Worm (Caenorhabditis elegans) whole organism, late embryonic: ENCODE measurements around the gene lmd-4.

Source experiments
- ceh-30 ChIP-seq: fragments of 150-350 bp; optimal IDR thresholded peaks from 2 replicates; lab custom pipeline; 2014; ENCODE audit warnings: missing biosample characterization, missing genetic modification characterization
- ceh-48 ChIP-seq: sonication (generic microtip); optimal IDR thresholded peaks from 2 replicates; lab custom pipeline; 2016; ENCODE audit warnings: missing genetic modification characterization, inconsistent platforms, missing compliant biosample characterization
- npax-4 ChIP-seq: sonication (generic microtip); optimal IDR thresholded peaks from 2 replicates; lab custom pipeline; 2016; ENCODE audit warnings: missing genetic modification characterization, missing compliant biosample characterization
- pax-1 ChIP-seq: fragments of 150-350 bp; optimal IDR thresholded peaks from 2 replicates; lab custom pipeline; 2014; ENCODE audit warnings: missing biosample characterization, missing genetic modification characterization
- pqm-1 ChIP-seq: sonication (generic microtip); optimal IDR thresholded peaks from 2 replicates; lab custom pipeline; 2016; ENCODE audit warnings: missing genetic modification characterization, missing compliant biosample characterization
- ref-2 ChIP-seq: sonication (generic microtip); optimal IDR thresholded peaks from 2 replicates; lab custom pipeline; 2016; ENCODE audit warnings: missing genetic modification characterization, missing compliant biosample characterization
- unc-55 ChIP-seq: sonication (generic microtip); optimal IDR thresholded peaks from 2 replicates; lab custom pipeline; 2017; ENCODE audit warnings: missing biosample characterization, missing genetic modification reagents, missing genetic modification characterization
- zip-5 ChIP-seq: sonication (generic microtip); optimal IDR thresholded peaks from 2 replicates; lab custom pipeline; 2016; ENCODE audit warnings: missing genetic modification characterization, missing compliant biosample characterization

- no peak for TF ChIP-seq npax-4 (tag; lab: Kevin White, UChicago)
- TF ChIP-seq pax-1 (tag; lab: Kevin White, UChicago) = no peak
- TF ChIP-seq ceh-30 (tag; lab: Kevin White, UChicago) = no peak
- TF ChIP-seq unc-55 (GFP tag; lab: Kevin White, UChicago) = no peak
- no peak for TF ChIP-seq pqm-1
- TF ChIP-seq zip-5 (tag; lab: Kevin White, UChicago) = no peak
- TF ChIP-seq ceh-48 (tag; lab: Kevin White, UChicago) = no peak
- TF ChIP-seq ref-2 (tag; lab: Kevin White, UChicago) = no peak
Measured at ce11 chrV:7320909-7321308, at the start of gene lmd-4.
